Worm (Caenorhabditis elegans): ENCODE data around the gene col-122.

- TF ChIP-seq nfya-1 (tag; optimal IDR thresholded peaks at IDR 0.05; ENCODE audit: borderline replicate concordance, insufficient read depth) (no peak), nhr-120 (GFP tag; IDR thresholded peaks at IDR 0.05) (no peak), unc-130 (GFP tag; optimal IDR thresholded peaks at IDR 0.05) (no peak), xnd-1 (tag; optimal IDR thresholded peaks at IDR 0.05) (no peak)
Measured at ce11 chrIV:9592413-9592812, 29.2 kb downstream of the col-122 start, which contains the start of gene pei-1.
